Fruit fly (Drosophila melanogaster): Measurements from ENCODE around the gene CG15011.

CG15011 gene

DNA sequence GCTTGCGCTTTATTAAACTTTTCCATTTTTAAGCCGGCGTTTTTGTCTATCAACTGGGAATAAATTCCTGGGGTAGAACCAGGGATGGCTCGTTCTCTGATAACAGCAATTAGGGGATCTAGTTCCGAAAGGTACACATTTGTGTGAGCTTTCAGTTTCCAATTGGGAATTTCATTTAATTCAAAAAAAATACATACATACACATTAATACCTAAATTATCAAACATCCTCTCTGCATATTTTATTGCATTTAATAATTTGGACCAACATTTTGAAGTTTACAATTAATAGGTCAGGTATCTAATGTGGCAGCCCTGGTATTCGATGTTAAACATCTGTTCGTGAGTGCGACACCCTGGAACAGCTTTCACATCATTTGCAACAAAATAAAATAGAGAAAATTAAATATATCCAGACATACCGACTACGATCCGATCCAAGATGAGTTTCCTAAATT is at the start of gene CG15011, which contains the start of gene CG1309:
TSS of gene CG15011 (minus strand) at position 51 of the 457 bp plus-strand sequence.
TSS of gene CG1309 (plus strand) at position 329 of the 457 bp plus-strand sequence.
- peak; percentile 87 for TF ChIP-seq bab1 (GFP tag; optimal IDR thresholded peaks at IDR 0.05)
- peak; percentile 31 for TF ChIP-seq cic (GFP tag; optimal IDR thresholded peaks at IDR 0.05)
- peak; percentile 75 for TF ChIP-seq CG14711 (tag; optimal IDR thresholded peaks at IDR 0.05)
- TF ChIP-seq CG12768 (GFP tag; optimal IDR thresholded peaks at IDR 0.05) = peak; percentile 81
- peak; percentile 72 for TF ChIP-seq Mnt (GFP tag; optimal IDR thresholded peaks at IDR 0.05)
- peak; percentile 60 for TF ChIP-seq tj (GFP tag; optimal IDR thresholded peaks at IDR 0.05)
- TF ChIP-seq pad (GFP tag; optimal IDR thresholded peaks at IDR 0.05) = peak; percentile 66
- no peak for TF ChIP-seq cnc (optimal IDR thresholded peaks at IDR 0.05)
- TF ChIP-seq CG7045 (GFP tag; optimal IDR thresholded peaks at IDR 0.05) = peak; percentile 74
- TF ChIP-seq CG1620 (GFP tag; optimal IDR thresholded peaks at IDR 0.05) = peak; percentile 85
- TF ChIP-seq CG7101 (tag; optimal IDR thresholded peaks at IDR 0.05) = peak; percentile 84
- TF ChIP-seq kay (GFP tag; ENCODE audit: borderline replicate concordance) = no peak
- no peak for TF ChIP-seq CG5204 (GFP tag; optimal IDR thresholded peaks at IDR 0.05)
- peak; percentile 87 for TF ChIP-seq Crg-1 (GFP tag; optimal IDR thresholded peaks at IDR 0.05)
- TF ChIP-seq Hr96 (GFP tag; optimal IDR thresholded peaks at IDR 0.05) = peak; percentile 81
- peak; percentile 33 for TF ChIP-seq ovo (GFP tag; optimal IDR thresholded peaks at IDR 0.05)
- TF ChIP-seq CG33017 (tag; optimal IDR thresholded peaks at IDR 0.05) = peak; percentile 76
- TF ChIP-seq toe (GFP tag; optimal IDR thresholded peaks at IDR 0.05) = peak; percentile 93
- peak; percentile 86 for TF ChIP-seq CG11617 (GFP tag; optimal IDR thresholded peaks at IDR 0.05)
- peak; percentile 64 for TF ChIP-seq Clk (GFP tag; optimal IDR thresholded peaks at IDR 0.05)

- TF ChIP-seq CG14711 (tag; optimal IDR thresholded peaks at IDR 0.05) = no peak
- no peak for TF ChIP-seq CG1620 (GFP tag; optimal IDR thresholded peaks at IDR 0.05)
- TF ChIP-seq Crg-1 (GFP tag; optimal IDR thresholded peaks at IDR 0.05) = no peak
- TF ChIP-seq CG11617 (GFP tag; optimal IDR thresholded peaks at IDR 0.05) = no peak
- TF ChIP-seq Clk (GFP tag; optimal IDR thresholded peaks at IDR 0.05) = no peak
- TF ChIP-seq CG33017 (tag; optimal IDR thresholded peaks at IDR 0.05) = no peak
- TF ChIP-seq cic (GFP tag; optimal IDR thresholded peaks at IDR 0.05) = no peak
- no peak for TF ChIP-seq Mnt (GFP tag; optimal IDR thresholded peaks at IDR 0.05)
- no peak for TF ChIP-seq bab1 (GFP tag; optimal IDR thresholded peaks at IDR 0.05)
- no peak for TF ChIP-seq ovo (GFP tag; optimal IDR thresholded peaks at IDR 0.05)
- no peak for TF ChIP-seq cnc (optimal IDR thresholded peaks at IDR 0.05)
These were observed 48.9 kb upstream of the CG15011 start, which contains the start of gene dyl for dm6 chr3L:4307691-4308383. dyl (minus strand) TSS chr3L:4307718.

dm6 chr3L:4304244-4304959 is 45.5 kb upstream of the CG15011 start:
- TF ChIP-seq CG7045 (GFP tag; optimal IDR thresholded peaks at IDR 0.05) = no peak
- TF ChIP-seq CG11617 (GFP tag; optimal IDR thresholded peaks at IDR 0.05) = no peak
- no peak for TF ChIP-seq Mnt (GFP tag; optimal IDR thresholded peaks at IDR 0.05)
- TF ChIP-seq kay (GFP tag; ENCODE audit: borderline replicate concordance) = no peak
- no peak for TF ChIP-seq Clk (GFP tag; optimal IDR thresholded peaks at IDR 0.05)
- no peak for TF ChIP-seq bab1 (GFP tag; optimal IDR thresholded peaks at IDR 0.05)
- TF ChIP-seq CG14711 (tag; optimal IDR thresholded peaks at IDR 0.05) = no peak
- no peak for TF ChIP-seq CG5204 (GFP tag; optimal IDR thresholded peaks at IDR 0.05)
- TF ChIP-seq cnc (optimal IDR thresholded peaks at IDR 0.05) = no peak
- no peak for TF ChIP-seq ovo (GFP tag; optimal IDR thresholded peaks at IDR 0.05)
- no peak for TF ChIP-seq toe (GFP tag; optimal IDR thresholded peaks at IDR 0.05)
- TF ChIP-seq CG12768 (GFP tag; optimal IDR thresholded peaks at IDR 0.05) = no peak
- TF ChIP-seq CG33017 (tag; optimal IDR thresholded peaks at IDR 0.05) = no peak
- TF ChIP-seq cic (GFP tag; optimal IDR thresholded peaks at IDR 0.05) = no peak
- TF ChIP-seq Hr96 (GFP tag; optimal IDR thresholded peaks at IDR 0.05) = no peak
- no peak for TF ChIP-seq Crg-1 (GFP tag; optimal IDR thresholded peaks at IDR 0.05)

dm6 chr3L:4302088-4302487 is 43.1 kb upstream of the CG15011 start:
- TF ChIP-seq Mnt (GFP tag; optimal IDR thresholded peaks at IDR 0.05) (no peak), ovo (GFP tag; optimal IDR thresholded peaks at IDR 0.05) (no peak), CG14711 (tag; optimal IDR thresholded peaks at IDR 0.05) (no peak), cic (GFP tag; optimal IDR thresholded peaks at IDR 0.05) (no peak), CG1620 (GFP tag; optimal IDR thresholded peaks at IDR 0.05) (no peak), CG5204 (GFP tag; optimal IDR thresholded peaks at IDR 0.05) (no peak), kay (GFP tag; ENCODE audit: borderline replicate concordance) (no peak), CG33017 (tag; optimal IDR thresholded peaks at IDR 0.05) (no peak), tj (GFP tag; optimal IDR thresholded peaks at IDR 0.05) (no peak), Crg-1 (GFP tag; optimal IDR thresholded peaks at IDR 0.05) (no peak), Clk (GFP tag; optimal IDR thresholded peaks at IDR 0.05) (no peak), CG7045 (GFP tag; optimal IDR thresholded peaks at IDR 0.05) (no peak), pad (GFP tag; optimal IDR thresholded peaks at IDR 0.05) (no peak), CG11617 (GFP tag; optimal IDR thresholded peaks at IDR 0.05) (no peak), CG12768 (GFP tag; optimal IDR thresholded peaks at IDR 0.05) (no peak), Hr96 (GFP tag; optimal IDR thresholded peaks at IDR 0.05) (no peak), CG7101 (tag; optimal IDR thresholded peaks at IDR 0.05) (no peak), bab1 (GFP tag; optimal IDR thresholded peaks at IDR 0.05) (no peak)

dm6 chr3L:4296760-4297159 is 37.8 kb upstream of the CG15011 start:
- TF ChIP-seq pad (GFP tag; optimal IDR thresholded peaks at IDR 0.05) (no peak), ovo (GFP tag; optimal IDR thresholded peaks at IDR 0.05) (no peak), CG5204 (GFP tag; optimal IDR thresholded peaks at IDR 0.05) (no peak), Hr96 (GFP tag; optimal IDR thresholded peaks at IDR 0.05) (no peak), CG7045 (GFP tag; optimal IDR thresholded peaks at IDR 0.05) (no peak), Mnt (GFP tag; optimal IDR thresholded peaks at IDR 0.05) (no peak)
